Worm (Caenorhabditis elegans) whole organism, L4 larva: Measurements from ENCODE around the gene F43D2.3.

ENCODE experiments used
- Y75B8A.6 ChIP-seq: fragments of 200-800 bp; sonication (Bioruptor generic); IDR thresholded peaks from 2 replicates; pipeline ENCODE4 v1.3.6; 2022; ENCODE audit warnings: missing genetic modification reagents, missing genetic modification characterization, missing compliant biosample characterization
- aly-2 ChIP-seq: sonication (generic microtip); optimal IDR thresholded peaks from 2 replicates; lab custom pipeline; 2018; ENCODE audit warnings: missing biosample characterization, missing genetic modification characterization
- ceh-44 ChIP-seq: fragments of 200-800 bp; sonication (Bioruptor generic); IDR thresholded peaks from 2 replicates; pipeline ENCODE4 v1.3.6; 2022; ENCODE audit warnings: missing genetic modification reagents, missing genetic modification characterization, missing compliant biosample characterization
- jun-1 ChIP-seq: fragments of 150-350 bp; optimal IDR thresholded peaks from 2 replicates; lab custom pipeline; 2014; ENCODE audit warnings: missing biosample characterization, missing genetic modification reagents, missing genetic modification characterization
- nhr-102 ChIP-seq: sonication (generic microtip); optimal IDR thresholded peaks from 2 replicates; lab custom pipeline; 2016; ENCODE audit warnings: mild to moderate bottlenecking, missing genetic modification characterization, moderate library complexity, missing compliant biosample characterization
- pha-4 ChIP-seq, 2 experiments: fragments of 150-350 bp in 1 of 2; fragments of 200-800 bp in 1 of 2; sonication (Bioruptor generic) in 1 of 2; IDR thresholded peaks in 1 of 2; optimal IDR thresholded peaks in 1 of 2; 2 replicates each; pipeline versions ENCODE4 v1.3.6 to Lab custom; 2014 to 2022; ENCODE audit warnings: missing genetic modification characterization in 2 of 2, missing genetic modification reagents in 2 of 2, missing biosample characterization in 1 of 2, missing compliant biosample characterization in 1 of 2
- unc-62 ChIP-seq, 3 experiments: fragments of 150-350 bp in 1 of 3; sonication (generic microtip); optimal IDR thresholded peaks in 2 of 3; peaks in 1 of 3; 1 replicate in 1 of 3; 2 replicates in 2 of 3; lab custom pipeline; 2014 to 2017; ENCODE audit warnings: missing biosample characterization in 3 of 3, missing genetic modification characterization in 3 of 3, missing genetic modification reagents in 3 of 3, missing genotype in 1 of 3

DNA sequence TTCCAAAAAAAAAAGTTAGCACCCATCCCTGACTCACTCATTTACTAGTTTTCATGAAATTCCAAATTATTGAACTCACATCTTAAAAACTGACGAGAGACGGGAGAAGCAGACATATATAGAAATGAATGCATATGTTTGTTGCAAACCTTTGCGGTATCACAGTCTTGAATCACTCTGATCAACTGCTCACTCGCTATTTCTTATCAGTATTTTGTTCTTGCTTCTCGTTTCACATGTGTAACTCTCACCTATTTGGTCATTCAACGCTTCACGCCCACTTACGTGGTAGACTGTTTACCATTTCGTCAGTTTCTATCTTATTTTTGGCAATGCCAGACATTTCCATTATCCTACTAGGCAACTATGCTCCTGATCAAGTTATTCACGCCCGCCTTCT is 9.1 kb downstream of the F43D2.3 start, which contains the start of gene C54G10.1:
- no peak for TF ChIP-seq pha-4 (GFP tag; IDR thresholded peaks at IDR 0.05; lab: Robert Waterston, UW)
- no peak for TF ChIP-seq pha-4 (tag; optimal IDR thresholded peaks at IDR 0.05; lab: Kevin White, UChicago)
- no peak for TF ChIP-seq jun-1 (tag; lab: Kevin White, UChicago)
- no peak for TF ChIP-seq aly-2
- peak in 1 of 2 experiments; percentile 33 for TF ChIP-seq unc-62 (GFP tag; optimal IDR thresholded peaks at IDR 0.05 in 1 of 2; lab: Kevin White, UChicago)
- TF ChIP-seq unc-62 (tag; optimal IDR thresholded peaks at IDR 0.05; lab: Kevin White, UChicago), result no peak
- no peak for TF ChIP-seq ceh-44 (GFP tag; lab: Robert Waterston, UW)
- no peak for TF ChIP-seq Y75B8A.6 (GFP tag; lab: Robert Waterston, UW)
- TF ChIP-seq nhr-102 (tag; lab: Kevin White, UChicago), result no peak
